Worm (Caenorhabditis elegans): ENCODE results near the gene T25F10.1.

T25F10.1 gene

DNA sequence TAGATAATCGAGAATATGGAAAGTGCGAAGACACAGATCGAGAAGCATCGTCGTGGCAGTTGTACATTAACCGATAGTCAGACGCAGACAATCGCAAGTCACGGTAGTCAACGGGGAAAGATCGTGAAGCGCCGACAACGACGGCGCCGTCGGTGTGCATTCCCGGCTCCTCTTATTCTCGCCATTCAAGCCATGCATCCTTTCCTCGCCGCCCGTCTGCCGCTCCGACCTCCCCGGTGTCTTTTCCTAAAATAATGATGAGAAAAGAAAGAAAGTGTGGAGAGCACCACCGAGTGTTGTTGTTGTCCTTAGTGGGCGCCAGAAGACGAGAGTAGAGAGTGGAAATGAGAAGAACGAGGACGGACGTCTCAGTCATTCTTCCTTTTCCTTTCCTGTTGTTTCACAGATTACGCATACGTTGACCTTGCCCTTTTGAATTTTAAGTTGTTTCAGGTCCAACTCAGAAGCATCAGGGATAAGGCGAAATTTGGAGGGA, 25.5 kb downstream of the T25F10.1 start, which contains the start of gene ZC404.1 (continued):
- no peak for TF ChIP-seq nhr-90 (tag; optimal IDR thresholded peaks at IDR 0.05; ENCODE audit: poor library complexity)
- TF ChIP-seq ets-5 (GFP tag; IDR thresholded peaks at IDR 0.05) = no peak
- no peak for TF ChIP-seq dsc-1 (tag; optimal IDR thresholded peaks at IDR 0.05)
- TF ChIP-seq fos-1 (tag; optimal IDR thresholded peaks at IDR 0.05) = no peak
- TF ChIP-seq aly-2 (tag; optimal IDR thresholded peaks at IDR 0.05) = no peak
- TF ChIP-seq ceh-88 (GFP tag; IDR thresholded peaks at IDR 0.05) = no peak
- TF ChIP-seq unc-86 (tag; optimal IDR thresholded peaks at IDR 0.05) = peak; percentile 1
- no peak for TF ChIP-seq rnt-1 (tag; optimal IDR thresholded peaks at IDR 0.05)
- TF ChIP-seq ztf-4 (tag; optimal IDR thresholded peaks at IDR 0.05) = no peak
- no peak for TF ChIP-seq hpl-2 (GFP tag; optimal IDR thresholded peaks at IDR 0.05)
- TF ChIP-seq unc-30 (tag; optimal IDR thresholded peaks at IDR 0.05) = no peak
- TF ChIP-seq pqm-1 (tag; optimal IDR thresholded peaks at IDR 0.05) = no peak
- TF ChIP-seq fkh-10 (GFP tag; optimal IDR thresholded peaks at IDR 0.05) = no peak
- no peak for TF ChIP-seq tlp-1 (tag; optimal IDR thresholded peaks at IDR 0.05)
- TF ChIP-seq nhr-28 (tag; optimal IDR thresholded peaks at IDR 0.05) = no peak
- no peak for TF ChIP-seq mep-1 (tag; optimal IDR thresholded peaks at IDR 0.05)
- TF ChIP-seq Y116A8C.19 (tag; optimal IDR thresholded peaks at IDR 0.05; ENCODE audit: borderline replicate concordance) = no peak
- TF ChIP-seq nhr-85 (tag) = no peak
- TF ChIP-seq C04F5.9 (tag; optimal IDR thresholded peaks at IDR 0.05) = no peak
- no peak for TF ChIP-seq jun-1 (tag; optimal IDR thresholded peaks at IDR 0.05)
- no peak for TF ChIP-seq egl-13 (tag; optimal IDR thresholded peaks at IDR 0.05)
- no peak for TF ChIP-seq dpl-1 (GFP tag; optimal IDR thresholded peaks at IDR 0.05)
- TF ChIP-seq grh-1 (GFP tag; IDR thresholded peaks at IDR 0.05) = no peak
- TF ChIP-seq elt-3 (tag; optimal IDR thresholded peaks at IDR 0.05) = no peak
- TF ChIP-seq tbx-2 (tag; optimal IDR thresholded peaks at IDR 0.05) = no peak
- no peak for TF ChIP-seq hlh-4 (tag; optimal IDR thresholded peaks at IDR 0.05)

DNA sequence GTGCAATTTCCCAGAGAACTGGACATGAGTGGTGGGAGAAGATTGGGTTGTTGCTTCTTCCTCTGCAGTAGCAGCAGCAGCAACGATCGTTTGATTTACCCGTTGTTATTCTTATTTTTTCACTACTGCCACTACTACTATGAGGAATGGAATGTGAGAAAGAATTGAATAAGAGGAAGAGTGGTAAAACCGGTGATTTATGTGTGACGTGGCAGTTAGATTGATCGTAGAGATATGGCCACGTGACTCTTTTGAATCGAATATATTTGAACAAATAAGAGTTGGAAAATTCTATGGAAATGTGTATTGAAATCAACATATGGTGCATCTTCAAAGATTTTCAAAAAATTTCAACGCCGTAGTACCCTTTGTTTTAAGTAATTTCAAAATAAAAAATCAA, 28.0 kb downstream of the T25F10.1 start:
- TF ChIP-seq xbp-1 (tag; optimal IDR thresholded peaks at IDR 0.05) = peak; percentile 13
- TF ChIP-seq nhr-20 (tag; optimal IDR thresholded peaks at IDR 0.05) = peak; percentile 32
- TF ChIP-seq mab-9 (GFP tag; IDR thresholded peaks at IDR 0.05) = no peak
- no peak for TF ChIP-seq isw-1 (GFP tag; IDR thresholded peaks at IDR 0.05)
- peak; percentile 1 for TF ChIP-seq snu-23 (GFP tag; optimal IDR thresholded peaks at IDR 0.05)
- TF ChIP-seq efl-3 (GFP tag; optimal IDR thresholded peaks at IDR 0.05) = no peak
- TF ChIP-seq nhr-77 (tag; optimal IDR thresholded peaks at IDR 0.05) = no peak
- TF ChIP-seq blmp-1 (tag; optimal IDR thresholded peaks at IDR 0.05) = peak; percentile 10
- TF ChIP-seq rnt-1 (tag; optimal IDR thresholded peaks at IDR 0.05) = peak; percentile 2
- TF ChIP-seq hlh-17 (GFP tag; optimal IDR thresholded peaks at IDR 0.05; ENCODE audit: borderline replicate concordance) = no peak
- TF ChIP-seq pqm-1 (tag; optimal IDR thresholded peaks at IDR 0.05) = no peak
- no peak for TF ChIP-seq snpc-4 (tag; optimal IDR thresholded peaks at IDR 0.05)
- peak; percentile 84 for TF ChIP-seq nhr-85 (tag)

DNA sequence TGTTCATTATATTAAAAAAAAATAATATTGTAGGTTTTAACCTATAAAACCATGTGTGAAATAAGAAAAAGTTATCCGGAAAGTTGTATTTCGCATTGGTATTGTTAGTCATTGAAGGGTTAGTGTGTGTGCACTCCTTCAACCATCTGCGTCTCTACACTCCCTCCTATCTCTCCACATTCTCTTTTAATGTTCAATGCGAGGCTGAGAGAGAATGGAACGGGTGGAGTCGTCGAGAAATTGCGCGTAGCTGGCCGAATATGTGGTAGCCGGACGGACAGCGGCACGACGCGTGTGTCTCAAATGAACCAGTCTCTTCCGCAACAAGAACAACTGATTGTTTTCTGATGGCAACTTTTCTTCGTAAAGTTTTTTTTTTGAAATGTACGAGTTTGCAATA, 28.6 kb downstream of the T25F10.1 start:
- TF ChIP-seq sptf-1 (tag; optimal IDR thresholded peaks at IDR 0.05) (no peak), egl-13 (tag; optimal IDR thresholded peaks at IDR 0.05) (no peak), unc-62 (GFP tag; optimal IDR thresholded peaks at IDR 0.05) (no peak), isw-1 (GFP tag; IDR thresholded peaks at IDR 0.05) (no peak), tbx-2 (tag; optimal IDR thresholded peaks at IDR 0.05) (no peak), nhr-71 (tag; optimal IDR thresholded peaks at IDR 0.05) (peak; percentile 20), vab-15 (tag; optimal IDR thresholded peaks at IDR 0.05) (no peak), skn-1 (tag; optimal IDR thresholded peaks at IDR 0.05) (no peak), lir-3 (tag; optimal IDR thresholded peaks at IDR 0.05; ENCODE audit: poor library complexity) (no peak), swsn-7 (tag; optimal IDR thresholded peaks at IDR 0.05) (peak; percentile 8), nhr-28 (tag; optimal IDR thresholded peaks at IDR 0.05) (no peak), fkh-10 (GFP tag; optimal IDR thresholded peaks at IDR 0.05) (no peak), nhr-47 (tag; optimal IDR thresholded peaks at IDR 0.05) (peak; percentile 6), Y116A8C.19 (tag; optimal IDR thresholded peaks at IDR 0.05; ENCODE audit: borderline replicate concordance) (no peak), nhr-85 (tag) (peak; percentile 16), rnt-1 (tag; optimal IDR thresholded peaks at IDR 0.05) (peak; percentile 34), mdl-1 (tag; optimal IDR thresholded peaks at IDR 0.05) (peak in 1 of 2 experiments; percentile 18), ztf-4 (tag; optimal IDR thresholded peaks at IDR 0.05) (no peak), unc-30 (tag; optimal IDR thresholded peaks at IDR 0.05) (no peak), unc-86 (tag; optimal IDR thresholded peaks at IDR 0.05) (peak; percentile 12), unc-130 (tag; optimal IDR thresholded peaks at IDR 0.05) (no peak), mab-9 (GFP tag; IDR thresholded peaks at IDR 0.05) (no peak), fkh-8 (tag; optimal IDR thresholded peaks at IDR 0.05) (no peak), aha-1 (tag; optimal IDR thresholded peaks at IDR 0.05) (no peak), nhr-237 (tag; optimal IDR thresholded peaks at IDR 0.05) (no peak), alr-1 (tag; optimal IDR thresholded peaks at IDR 0.05; ENCODE audit: borderline replicate concordance) (no peak), nhr-20 (tag; optimal IDR thresholded peaks at IDR 0.05) (peak; percentile 22)
